Worm (Caenorhabditis elegans): ENCODE results near the gene F26F12.5.

DNA sequence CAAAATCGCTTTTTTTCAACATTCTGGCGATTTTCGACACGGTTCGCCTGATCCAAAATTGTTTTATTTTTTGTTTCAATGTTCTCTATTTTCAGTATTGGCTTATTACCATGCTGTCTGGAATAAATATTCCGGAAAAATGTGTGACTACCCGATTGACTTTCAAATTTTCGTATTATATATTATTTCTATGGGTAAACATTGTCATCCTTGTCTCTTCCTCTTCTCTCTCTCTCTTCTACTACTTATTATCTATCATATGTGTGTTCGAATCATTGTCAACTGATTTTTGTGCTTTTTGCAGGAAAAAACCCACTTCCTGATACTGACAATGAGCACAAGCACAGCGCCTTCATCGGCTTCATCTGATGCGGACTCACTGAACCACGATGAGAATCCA lies 28.0 kb upstream of the F26F12.5 start, which contains the start of gene C04E6.7:
- TF ChIP-seq ztf-29 (GFP tag; IDR thresholded peaks at IDR 0.05) (no peak), klf-2 (GFP tag; conservative IDR thresholded peaks at IDR 0.05) (no peak), tab-1 (GFP tag; IDR thresholded peaks at IDR 0.05) (no peak)
